Worm (Caenorhabditis elegans): Measurements from ENCODE around the gene Y53C12B.7.

- TF ChIP-seq zip-4 (GFP tag; optimal IDR thresholded peaks at IDR 0.05): no peak
- no peak for TF ChIP-seq ceh-90 (tag; optimal IDR thresholded peaks at IDR 0.05)
- no peak for TF ChIP-seq Y116A8C.19 (tag; optimal IDR thresholded peaks at IDR 0.05; ENCODE audit: borderline replicate concordance)
- TF ChIP-seq lsy-2 (tag; optimal IDR thresholded peaks at IDR 0.05): no peak
- no peak for TF ChIP-seq ztf-4 (tag; optimal IDR thresholded peaks at IDR 0.05)
- TF ChIP-seq ama-1 (optimal IDR thresholded peaks at IDR 0.05): no peak
- no peak for TF ChIP-seq hlh-17 (GFP tag; optimal IDR thresholded peaks at IDR 0.05; ENCODE audit: borderline replicate concordance)
- TF ChIP-seq fkh-10 (GFP tag; optimal IDR thresholded peaks at IDR 0.05): peak; percentile 92
- no peak for TF ChIP-seq ztf-11 (tag; optimal IDR thresholded peaks at IDR 0.05)
- no peak for TF ChIP-seq xbp-1 (tag; optimal IDR thresholded peaks at IDR 0.05)
- no peak for TF ChIP-seq unc-130 (tag; optimal IDR thresholded peaks at IDR 0.05)
- no peak for TF ChIP-seq rnt-1 (tag; optimal IDR thresholded peaks at IDR 0.05)
- TF ChIP-seq C34B4.2 (tag; optimal IDR thresholded peaks at IDR 0.05): no peak
- no peak for TF ChIP-seq efl-1 (optimal IDR thresholded peaks at IDR 0.05)
- TF ChIP-seq efl-1 (GFP tag; optimal IDR thresholded peaks at IDR 0.05 in 1 of 2): no peak
Measured at ce11 chrII:9728506-9728905, 24.5 kb downstream of the Y53C12B.7 start.

Data from whole organism, L1 larva.